Fruit fly (Drosophila melanogaster) whole organism, embryonic: ENCODE measurements around the gene CG33293.

ENCODE experiments used
- Adf1 ChIP-seq: fragments of 200-800 bp; sonication (Bioruptor generic); IDR thresholded peaks from 2 replicates; pipeline ENCODE4 v1.3.6; 2022; ENCODE audit warnings: missing biosample characterization, missing genetic modification characterization
- B-H2 ChIP-seq: fragments of 200-800 bp; sonication (Bioruptor generic); optimal IDR thresholded peaks from 2 replicates; lab custom pipeline; 2018; ENCODE audit warnings: missing biosample characterization, mild to moderate bottlenecking, missing genetic modification characterization
- BEAF-32 ChIP-seq: fragments of 200-800 bp; sonication (Bioruptor generic); optimal IDR thresholded peaks from 3 replicates; lab custom pipeline; 2017; ENCODE audit warnings: missing biosample characterization, missing genetic modification characterization, mild to moderate bottlenecking, moderate library complexity, missing genetic modification reagents
- CG10366 ChIP-seq: fragments of 200-800 bp; sonication (Bioruptor generic); IDR thresholded peaks from 2 replicates; pipeline ENCODE4 v1.3.6; 2022; ENCODE audit warnings: missing biosample characterization, missing genetic modification characterization
- CG10431 ChIP-seq: fragments of 200-800 bp; sonication (Bioruptor generic); optimal IDR thresholded peaks from 3 replicates; lab custom pipeline; 2018; ENCODE audit warnings: missing biosample characterization, mild to moderate bottlenecking, missing genetic modification characterization
- CG10979 ChIP-seq: fragments of 200-800 bp; sonication (Bioruptor generic); optimal IDR thresholded peaks from 2 replicates; lab custom pipeline; 2018; ENCODE audit warnings: missing biosample characterization, mild to moderate bottlenecking, missing genetic modification characterization, moderate library complexity
- CG11560 ChIP-seq: fragments of 200-800 bp; sonication (Bioruptor generic); IDR thresholded peaks from 3 replicates; pipeline ENCODE4 v1.3.6; 2022; ENCODE audit warnings: missing biosample characterization, missing genetic modification characterization
- CG14441 ChIP-seq: fragments of 200-800 bp; sonication (Bioruptor generic); IDR thresholded peaks from 2 replicates; pipeline ENCODE4 v1.3.6; 2022; ENCODE audit warnings: missing biosample characterization, missing genetic modification characterization
- CG17361 ChIP-seq: fragments of 200-800 bp; sonication (Bioruptor generic); IDR thresholded peaks from 3 replicates; pipeline ENCODE4 v1.3.6; 2022; ENCODE audit warnings: missing biosample characterization, missing genetic modification characterization
- CG17802 ChIP-seq: fragments of 200-800 bp; sonication (Bioruptor generic); optimal IDR thresholded peaks from 2 replicates; lab custom pipeline; 2018; ENCODE audit warnings: missing biosample characterization, mild to moderate bottlenecking, missing genetic modification characterization, moderate library complexity
- CG2116 ChIP-seq: fragments of 200-800 bp; sonication (Bioruptor generic); optimal IDR thresholded peaks from 3 replicates; lab custom pipeline; 2018; ENCODE audit warnings: missing biosample characterization, mild to moderate bottlenecking, missing genetic modification characterization
- CG2120 ChIP-seq: fragments of 200-800 bp; sonication (Bioruptor generic); optimal IDR thresholded peaks from 3 replicates; lab custom pipeline; 2016; ENCODE audit warnings: missing biosample characterization, missing genetic modification characterization
- CG33213 ChIP-seq: fragments of 200-800 bp; sonication (Bioruptor generic); optimal IDR thresholded peaks from 3 replicates; lab custom pipeline; 2016; ENCODE audit warnings: missing biosample characterization, missing genetic modification characterization
- CG4360 ChIP-seq: fragments of 200-800 bp; sonication (Bioruptor generic); IDR thresholded peaks from 2 replicates; pipeline ENCODE4 v1.3.6; 2022; ENCODE audit warnings: missing biosample characterization, missing genetic modification characterization
- CG4854 ChIP-seq: fragments of 200-800 bp; sonication (Bioruptor generic); optimal IDR thresholded peaks from 2 replicates; lab custom pipeline; 2016; ENCODE audit warnings: missing biosample characterization, missing genetic modification characterization, inconsistent platforms
- CG5245 ChIP-seq: fragments of 200-800 bp; sonication (Bioruptor generic); optimal IDR thresholded peaks from 3 replicates; lab custom pipeline; 2016; ENCODE audit warnings: missing biosample characterization, missing genetic modification characterization
- CG7556 ChIP-seq: fragments of 200-800 bp; sonication (Bioruptor generic); optimal IDR thresholded peaks from 2 replicates; lab custom pipeline; 2017; ENCODE audit warnings: missing biosample characterization, mild to moderate bottlenecking, missing genetic modification characterization
- CG7928 ChIP-seq: fragments of 200-800 bp; sonication (Bioruptor generic); optimal IDR thresholded peaks from 2 replicates; lab custom pipeline; 2017; ENCODE audit warnings: missing biosample characterization, mild to moderate bottlenecking, missing genetic modification characterization
- CHES-1-like ChIP-seq: fragments of 200-800 bp; sonication (Bioruptor generic); optimal IDR thresholded peaks from 2 replicates; lab custom pipeline; 2016; ENCODE audit warnings: missing biosample characterization, missing genetic modification characterization
- Chrac-16 ChIP-seq: fragments of 200-800 bp; sonication (Bioruptor generic); optimal IDR thresholded peaks from 3 replicates; lab custom pipeline; 2016; ENCODE audit warnings: missing biosample characterization, missing genetic modification characterization
- Deaf1 ChIP-seq: fragments of 200-800 bp; optimal IDR thresholded peaks from 3 replicates; lab custom pipeline; 2019; ENCODE audit warnings: missing biosample characterization, mild to moderate bottlenecking, missing genetic modification characterization, moderate library complexity
- Ets65A ChIP-seq: fragments of 200-800 bp; sonication (Bioruptor generic); peaks from one replicate; lab custom pipeline; 2016; ENCODE audit warnings: missing biosample characterization, missing genetic modification characterization
- Gsc ChIP-seq: fragments of 200-800 bp; sonication (Bioruptor generic); IDR thresholded peaks from 2 replicates; pipeline ENCODE4 v1.3.6; 2022; ENCODE audit warnings: missing biosample characterization, missing genetic modification characterization
- HLH4C ChIP-seq: fragments of 200-800 bp; sonication (Bioruptor generic); IDR thresholded peaks from 3 replicates; pipeline ENCODE4 v1.3.6; 2022; ENCODE audit warnings: missing biosample characterization, missing genetic modification characterization; ENCODE audit not compliant: partially characterized antibody
- HLH54F ChIP-seq: fragments of 200-800 bp; sonication (Bioruptor generic); optimal IDR thresholded peaks from 3 replicates; lab custom pipeline; 2016; ENCODE audit warnings: missing biosample characterization, missing genetic modification characterization
- Hey ChIP-seq: fragments of 200-800 bp; sonication (Bioruptor generic); optimal IDR thresholded peaks from 3 replicates; lab custom pipeline; 2018; ENCODE audit warnings: missing biosample characterization, mild to moderate bottlenecking, missing genetic modification characterization
- Hmr ChIP-seq: fragments of 200-800 bp; sonication (Bioruptor generic); optimal IDR thresholded peaks from 3 replicates; lab custom pipeline; 2017; ENCODE audit warnings: mild to moderate bottlenecking, missing biosample characterization, missing genetic modification reagents, missing genetic modification characterization
- Mrtf ChIP-seq: fragments of 200-800 bp; sonication (Bioruptor generic); IDR thresholded peaks from 3 replicates; pipeline ENCODE4 v1.3.6; 2022; ENCODE audit warnings: missing biosample characterization, missing genetic modification characterization
- Myb ChIP-seq: fragments of 200-800 bp; sonication (Bioruptor generic); optimal IDR thresholded peaks from 2 replicates; lab custom pipeline; 2016; ENCODE audit warnings: missing biosample characterization, missing genetic modification characterization
- PHDP ChIP-seq: fragments of 200-800 bp; sonication (Bioruptor generic); optimal IDR thresholded peaks from 3 replicates; lab custom pipeline; 2018; ENCODE audit warnings: missing biosample characterization, mild to moderate bottlenecking, missing genetic modification characterization, moderate library complexity
- Sox100B ChIP-seq: fragments of 200-800 bp; sonication (Bioruptor generic); optimal IDR thresholded peaks from 3 replicates; lab custom pipeline; 2018; ENCODE audit warnings: missing biosample characterization, mild to moderate bottlenecking, missing genetic modification characterization
- Sry-δ ChIP-seq: fragments of 200-800 bp; sonication (Bioruptor generic); optimal IDR thresholded peaks from 2 replicates; lab custom pipeline; 2016; ENCODE audit warnings: missing biosample characterization, missing genetic modification characterization
- ab ChIP-seq: fragments of 200-800 bp; sonication (Bioruptor generic); optimal IDR thresholded peaks from 2 replicates; lab custom pipeline; 2016; ENCODE audit warnings: missing biosample characterization, missing genetic modification characterization
- cato ChIP-seq: fragments of 200-800 bp; sonication (Bioruptor generic); optimal IDR thresholded peaks from 2 replicates; lab custom pipeline; 2016; ENCODE audit warnings: missing biosample characterization, missing genetic modification characterization, borderline replicate concordance
- crp ChIP-seq, 2 experiments: fragments of 200-800 bp; sonication (Bioruptor generic); optimal IDR thresholded peaks; 2 replicates in 1 of 2; 3 replicates in 1 of 2; lab custom pipeline; 2017; ENCODE audit warnings: missing biosample characterization in 2 of 2, missing genetic modification characterization in 2 of 2, mild to moderate bottlenecking in 1 of 2, moderate library complexity in 1 of 2
- danr ChIP-seq: fragments of 200-800 bp; sonication (Bioruptor generic); IDR thresholded peaks from 2 replicates; pipeline ENCODE4 v1.3.6; 2022; ENCODE audit warnings: missing biosample characterization, missing genetic modification characterization
- dmrt11E ChIP-seq: fragments of 200-800 bp; sonication (Bioruptor generic); optimal IDR thresholded peaks from 3 replicates; lab custom pipeline; 2018; ENCODE audit warnings: missing biosample characterization, mild to moderate bottlenecking, missing genetic modification characterization, moderate library complexity
- dpn ChIP-seq, 2 experiments: fragments of 200-800 bp; sonication (Bioruptor generic); optimal IDR thresholded peaks; 3 replicates each; lab custom pipeline; 2016; ENCODE audit warnings: missing biosample characterization in 2 of 2, missing genetic modification characterization in 2 of 2
- gem ChIP-seq: fragments of 200-800 bp; sonication (Bioruptor generic); optimal IDR thresholded peaks from 2 replicates; lab custom pipeline; 2019; ENCODE audit warnings: missing biosample characterization, mild to moderate bottlenecking, missing genetic modification characterization, moderate library complexity
- ham ChIP-seq: fragments of 200-800 bp; sonication (Bioruptor generic); IDR thresholded peaks from 2 replicates; pipeline ENCODE4 v1.3.6; 2022; ENCODE audit warnings: missing biosample characterization, missing genetic modification characterization
- jing ChIP-seq: fragments of 200-800 bp; sonication (Bioruptor generic); optimal IDR thresholded peaks from 2 replicates; lab custom pipeline; 2018; ENCODE audit warnings: missing biosample characterization, mild to moderate bottlenecking, missing genetic modification characterization
- kah ChIP-seq: fragments of 200-800 bp; sonication (Bioruptor generic); optimal IDR thresholded peaks from 2 replicates; lab custom pipeline; 2018; ENCODE audit warnings: missing biosample characterization, mild to moderate bottlenecking, missing genetic modification characterization
- maf-S ChIP-seq: fragments of 200-800 bp; sonication (Bioruptor generic); optimal IDR thresholded peaks from 2 replicates; lab custom pipeline; 2016; ENCODE audit warnings: missing biosample characterization, missing genetic modification characterization
- mld ChIP-seq: fragments of 200-800 bp; sonication (Bioruptor generic); IDR thresholded peaks from 3 replicates; pipeline ENCODE4 v1.3.6; 2022; ENCODE audit warnings: missing biosample characterization, missing genetic modification characterization; ENCODE audit not compliant: partially characterized antibody
- pb ChIP-seq: fragments of 200-800 bp; sonication (Bioruptor generic); optimal IDR thresholded peaks from 3 replicates; lab custom pipeline; 2016; ENCODE audit warnings: missing biosample characterization, missing genetic modification characterization
- schlank ChIP-seq: fragments of 200-800 bp; sonication (Bioruptor generic); optimal IDR thresholded peaks from 2 replicates; lab custom pipeline; 2018; ENCODE audit warnings: missing biosample characterization, mild to moderate bottlenecking, missing genetic modification characterization
- seq ChIP-seq: fragments of 200-800 bp; sonication (Bioruptor generic); IDR thresholded peaks from 2 replicates; pipeline ENCODE4 v1.3.6; 2022; ENCODE audit warnings: missing biosample characterization, missing genetic modification characterization
- sna ChIP-seq: fragments of 200-800 bp; sonication (Bioruptor generic); IDR thresholded peaks from 2 replicates; pipeline ENCODE4 v1.3.6; 2022; ENCODE audit warnings: missing biosample characterization, missing genetic modification characterization; ENCODE audit not compliant: partially characterized antibody
- stwl ChIP-seq: fragments of 200-800 bp; sonication (Bioruptor generic); optimal IDR thresholded peaks from 3 replicates; lab custom pipeline; 2018; ENCODE audit warnings: missing biosample characterization, mild to moderate bottlenecking, missing genetic modification characterization, moderate library complexity
- zen ChIP-seq: fragments of 200-800 bp; sonication (Bioruptor generic); optimal IDR thresholded peaks from 3 replicates; lab custom pipeline; 2018; ENCODE audit warnings: missing biosample characterization, mild to moderate bottlenecking, missing genetic modification characterization, moderate library complexity

Gene CG33293

dm6 chr3R:5209481-5209880 is 31.1 kb downstream of the CG33293 start (continued):
- TF ChIP-seq Chrac-16 (GFP tag; lab: Kevin White, UChicago): peak; percentile 25
- no peak for TF ChIP-seq Deaf1 (tag; lab: Kevin White, UChicago)
- TF ChIP-seq CG17802 (tag; lab: Kevin White, UChicago): peak; percentile 9
- no peak for TF ChIP-seq HLH54F (GFP tag; lab: Kevin White, UChicago)
- TF ChIP-seq seq: no peak
- TF ChIP-seq CG2116: no peak
- peak; percentile 8 for TF ChIP-seq Sox100B (GFP tag; lab: Kevin White, UChicago)
- no peak for TF ChIP-seq CG4854 (GFP tag; lab: Kevin White, UChicago)
- TF ChIP-seq CG5245: peak; percentile 20
- no peak for TF ChIP-seq Adf1 (GFP tag; lab: Robert Waterston, UW)
- no peak for TF ChIP-seq CG11560 (tag; lab: Robert Waterston, UW)
- TF ChIP-seq CG10979 (tag; lab: Kevin White, UChicago): peak; percentile 63
- no peak for TF ChIP-seq CG7928 (GFP tag; lab: Kevin White, UChicago)
- TF ChIP-seq maf-S (GFP tag; lab: Kevin White, UChicago): no peak
- TF ChIP-seq CG33213 (GFP tag; lab: Kevin White, UChicago): no peak
- TF ChIP-seq CG10431 (GFP tag; lab: Kevin White, UChicago): no peak
- TF ChIP-seq dpn (GFP tag; optimal IDR thresholded peaks at IDR 0.05; lab: Kevin White, UChicago): no peak
- peak; percentile 19 for TF ChIP-seq jing (GFP tag; lab: Kevin White, UChicago)
- no peak for TF ChIP-seq Gsc (GFP tag; lab: Robert Waterston, UW)
- no peak for TF ChIP-seq Hey
- peak; percentile 43; the same call in 1 of the 3 replicates for TF ChIP-seq CG17361 (GFP tag; lab: Robert Waterston, UW)
- peak; percentile 14 for TF ChIP-seq zen (tag; lab: Kevin White, UChicago)
- TF ChIP-seq Myb (GFP tag; lab: Kevin White, UChicago): peak; percentile 6
- no peak for TF ChIP-seq ham (GFP tag; lab: Robert Waterston, UW)
- peak; percentile 1 for TF ChIP-seq Sry-δ
- TF ChIP-seq pb: no peak
- TF ChIP-seq mld (GFP tag; lab: Robert Waterston, UW): no peak
- TF ChIP-seq Mrtf: 0 out of 3 replicates have a peak, but pooled peaks have one; percentile 41
- no peak for TF ChIP-seq sna (GFP tag; lab: Robert Waterston, UW)
- no peak for TF ChIP-seq cato (GFP tag; lab: Kevin White, UChicago)
- no peak for TF ChIP-seq ab
- no peak for TF ChIP-seq schlank (tag; lab: Kevin White, UChicago)
- TF ChIP-seq dmrt11E (tag; lab: Kevin White, UChicago): peak; percentile 32
- no peak for TF ChIP-seq BEAF-32 (GFP tag; lab: Kevin White, UChicago)
- 0 out of 2 replicates have a peak, but pooled peaks have one; percentile 35 for TF ChIP-seq CG4360 (GFP tag; lab: Robert Waterston, UW)
- peak; percentile 17 for TF ChIP-seq PHDP (tag; lab: Kevin White, UChicago)
- peak; percentile 43 for TF ChIP-seq CG10366 (GFP tag; lab: Robert Waterston, UW)
- no peak for TF ChIP-seq stwl (tag; lab: Kevin White, UChicago)
- TF ChIP-seq B-H2: no peak
- TF ChIP-seq HLH4C: no peak
- 0 out of 2 replicates have a peak, but pooled peaks have one; percentile 34 for TF ChIP-seq danr (GFP tag; lab: Robert Waterston, UW)
- TF ChIP-seq crp (GFP tag; optimal IDR thresholded peaks at IDR 0.05; lab: Kevin White, UChicago): no peak
- TF ChIP-seq CHES-1-like (GFP tag; lab: Kevin White, UChicago): no peak
- no peak for TF ChIP-seq CG7556 (GFP tag; lab: Kevin White, UChicago)
- no peak for TF ChIP-seq kah
- TF ChIP-seq Ets65A: peak; percentile 91
- peak; percentile 31; the same call in 1 of the 2 replicates for TF ChIP-seq CG14441
- TF ChIP-seq gem (tag; lab: Kevin White, UChicago): peak; percentile 59
- TF ChIP-seq Hmr: no peak
- TF ChIP-seq CG2120 (GFP tag; lab: Kevin White, UChicago): no peak
